Fruit fly (Drosophila melanogaster) whole organism, wandering third instar larva: Measurements from ENCODE around the gene Icmt.

Source experiments
- CrebA ChIP-seq: fragments of 200-800 bp; sonication (Bioruptor generic); optimal IDR thresholded peaks from 2 replicates; lab custom pipeline; 2016; ENCODE audit warnings: missing biosample characterization, mild to moderate bottlenecking, missing genetic modification characterization, borderline replicate concordance
- Dfd ChIP-seq: fragments of >200 bp; optimal IDR thresholded peaks from 2 replicates; lab custom pipeline; 2017; ENCODE audit warnings: missing biosample characterization, missing genetic modification characterization
- Jra ChIP-seq: sonication (Bioruptor generic); optimal IDR thresholded peaks from 2 replicates; lab custom pipeline; 2016; ENCODE audit warnings: missing biosample characterization, missing genetic modification characterization
- Myc ChIP-seq: fragments of >200 bp; optimal IDR thresholded peaks from 2 replicates; lab custom pipeline; 2017
- OdsH ChIP-seq: fragments of 200-800 bp; sonication (Bioruptor generic); optimal IDR thresholded peaks from 2 replicates; lab custom pipeline; 2016; ENCODE audit warnings: missing biosample characterization, mild to moderate bottlenecking, missing genetic modification characterization
- br ChIP-seq: fragments of 200-800 bp; sonication (Bioruptor generic); optimal IDR thresholded peaks from 2 replicates; lab custom pipeline; 2016; ENCODE audit warnings: missing biosample characterization, missing genetic modification characterization
- dmrt93B ChIP-seq: fragments of 200-800 bp; sonication (Bioruptor generic); optimal IDR thresholded peaks from 2 replicates; lab custom pipeline; 2018; ENCODE audit warnings: missing biosample characterization, mild to moderate bottlenecking, missing genetic modification characterization
- foxo ChIP-seq, 2 experiments: fragments of 200-800 bp; sonication (Bioruptor generic); optimal IDR thresholded peaks; 2 replicates in 1 of 2; 3 replicates in 1 of 2; lab custom pipeline; 2016 to 2017; ENCODE audit warnings: missing biosample characterization in 2 of 2, missing genetic modification characterization in 2 of 2
- jim ChIP-seq: fragments of 175-275, 200-325 bp; sonication (Bioruptor generic); optimal IDR thresholded peaks from 2 replicates; lab custom pipeline; 2016; ENCODE audit warnings: missing biosample characterization, mild to moderate bottlenecking, missing genetic modification characterization
- pan ChIP-seq: fragments of >200 bp; optimal IDR thresholded peaks from 2 replicates; lab custom pipeline; 2017
- sv ChIP-seq: fragments of 200-800 bp; sonication (Bioruptor generic); optimal IDR thresholded peaks from 3 replicates; lab custom pipeline; 2016; ENCODE audit warnings: missing biosample characterization, missing genetic modification characterization
- usp ChIP-seq: fragments of >200 bp; optimal IDR thresholded peaks from 2 replicates; lab custom pipeline; 2017; ENCODE audit warnings: missing biosample characterization, missing genetic modification characterization
- woc ChIP-seq: sonication (Bioruptor generic); optimal IDR thresholded peaks from 2 replicates; lab custom pipeline; 2016; ENCODE audit warnings: missing biosample characterization, mild to moderate bottlenecking, missing genetic modification characterization

DNA sequence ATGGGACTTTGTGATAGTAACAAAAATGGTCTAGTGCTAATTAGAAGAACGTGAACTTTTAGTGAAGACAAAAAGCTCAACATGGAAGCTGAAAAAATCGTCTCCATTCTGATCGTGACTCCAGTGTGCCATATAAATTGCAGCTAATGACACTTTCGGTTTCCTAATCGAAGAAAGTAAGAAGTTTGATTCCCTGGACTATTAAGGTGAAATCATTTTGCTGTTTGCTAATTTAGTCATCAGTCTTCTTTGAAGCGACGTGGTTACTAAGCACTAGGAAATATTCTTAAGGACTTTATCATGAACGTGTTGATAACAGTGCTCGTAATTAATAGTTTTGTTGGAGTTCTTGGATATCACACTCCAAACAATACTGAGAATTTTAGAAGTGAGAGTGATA lies 44.7 kb downstream of the Icmt start, which contains the start of gene CG34429:
- TF ChIP-seq sv (GFP tag; lab: Kevin White, UChicago): no peak
- TF ChIP-seq pan: no peak
- no peak for TF ChIP-seq Jra (GFP tag; lab: Kevin White, UChicago)
- no peak for TF ChIP-seq woc
- TF ChIP-seq jim (GFP tag; lab: Kevin White, UChicago): no peak
- TF ChIP-seq br: no peak
- no peak for TF ChIP-seq CrebA (GFP tag; lab: Kevin White, UChicago)
- no peak for TF ChIP-seq dmrt93B (GFP tag; lab: Kevin White, UChicago)
- TF ChIP-seq usp (GFP tag; lab: Kevin White, UChicago): no peak
- no peak for TF ChIP-seq Dfd (GFP tag; lab: Kevin White, UChicago)
- TF ChIP-seq Myc (lab: Kevin White, UChicago): no peak
- TF ChIP-seq foxo (GFP tag; optimal IDR thresholded peaks at IDR 0.05; lab: Kevin White, UChicago): no peak
- TF ChIP-seq OdsH (GFP tag; lab: Kevin White, UChicago): no peak
